Worm (Caenorhabditis elegans) whole organism, L4/young adult: Measurements from ENCODE around the gene Y59E9AL.8.
"Not testable (repeated sequence)": the region's sequence is repeated elsewhere in the genome, so short reads cannot be mapped to it uniquely, and the experiment has no call there.

ENCODE experiments used
- W03F9.2 ChIP-seq: fragments of 150-350 bp; optimal IDR thresholded peaks from 2 replicates; lab custom pipeline; 2014; ENCODE audit warnings: missing biosample characterization, missing genetic modification characterization
- dao-5 ChIP-seq: sonication (generic microtip); optimal IDR thresholded peaks from 2 replicates; lab custom pipeline; 2016; ENCODE audit warnings: missing genotype, missing genetic modification characterization, moderate library complexity, missing compliant biosample characterization
- him-1 ChIP-seq: sonication (generic microtip); optimal IDR thresholded peaks from 2 replicates; lab custom pipeline; 2016; ENCODE audit warnings: missing genotype, missing genetic modification reagents, missing genetic modification characterization, missing compliant biosample characterization

ce11 chrIV:5256731-5257130, 32.6 kb upstream of the Y59E9AL.8 start, which contains the start of gene F36H12.9:
- TF ChIP-seq him-1 (tag; lab: Kevin White, UChicago); dao-5 (tag; lab: Kevin White, UChicago); W03F9.2: not testable (repeated sequence)
